Fruit fly (Drosophila melanogaster) S2 (cell line): ENCODE results near the gene osk.

Experiments
- CG8478 ChIP-seq: fragments of >200 bp; optimal IDR thresholded peaks from 2 replicates; lab custom pipeline; 2018
- CTCF ChIP-seq, 2 experiments: fragments of >200 bp; optimal IDR thresholded peaks; 2 replicates each; lab custom pipeline; 2018

- TF ChIP-seq CG8478 (lab: Kevin White, UChicago) = no peak
- TF ChIP-seq CTCF (optimal IDR thresholded peaks at IDR 0.05; lab: Kevin White, UChicago) = no peak
Measured at dm6 chr3R:8929703-8930102, 5.2 kb upstream of the osk start.
